Worm (Caenorhabditis elegans): ENCODE measurements around the gene grl-18.
A peak's percentile ranks its signal among the peaks of the same experiment; 100 is the strongest.

DNA sequence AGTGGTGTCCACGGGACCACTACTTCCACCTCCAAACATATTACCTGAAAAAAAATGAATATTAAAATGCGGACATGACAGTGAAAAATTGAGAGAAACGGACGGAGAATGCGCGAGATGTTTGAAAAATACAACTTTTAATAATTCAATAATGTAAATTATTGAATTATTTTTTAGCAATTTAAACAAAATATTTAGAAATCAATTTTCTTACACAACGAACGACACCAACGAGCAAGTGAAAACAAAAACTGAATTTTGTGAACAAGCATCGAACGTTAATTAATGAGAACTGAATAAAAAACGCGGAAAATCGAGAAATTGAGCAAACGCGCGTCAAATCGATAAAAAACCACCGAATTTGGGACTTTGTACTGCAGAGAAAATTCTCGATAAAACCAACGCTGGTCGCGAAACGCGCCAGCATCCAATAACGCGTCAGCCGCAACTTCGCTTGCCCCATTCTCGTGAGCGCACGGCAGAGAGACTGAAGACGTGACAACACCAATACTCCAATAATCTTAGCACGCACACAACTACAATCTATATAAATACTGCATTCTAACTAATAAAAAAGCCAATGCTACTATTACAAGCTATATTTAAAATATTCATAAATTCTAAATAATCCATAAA is 16.3 kb upstream of the grl-18 start, which contains the start of the genes dnj-19 and nhr-47:
- TF ChIP-seq nhr-12 (tag; optimal IDR thresholded peaks at IDR 0.05), result peak; percentile 13
- TF ChIP-seq unc-62 (GFP tag; optimal IDR thresholded peaks at IDR 0.05), result peak; percentile 19
- peak; percentile 45 for TF ChIP-seq ces-1 (GFP tag; optimal IDR thresholded peaks at IDR 0.05)
- peak; percentile 72 for TF ChIP-seq drap-1 (GFP tag; optimal IDR thresholded peaks at IDR 0.05)

All from whole organism, mixed stage, embryonic.